Worm (Caenorhabditis elegans) whole organism, L2 larva: ENCODE results near the gene icd-1.

ENCODE experiments used
- C34F6.9 ChIP-seq: fragments of 150-350 bp; optimal IDR thresholded peaks from 2 replicates; lab custom pipeline; 2014; ENCODE audit warnings: missing biosample characterization, missing genetic modification characterization
- F13H6.1 ChIP-seq: sonication (generic microtip); optimal IDR thresholded peaks from 2 replicates; lab custom pipeline; 2016; ENCODE audit warnings: missing genetic modification characterization, missing compliant biosample characterization
- R02D3.7 ChIP-seq: fragments of 150-350 bp; optimal IDR thresholded peaks from 2 replicates; lab custom pipeline; 2014; ENCODE audit warnings: missing biosample characterization, missing genetic modification characterization
- Y55F3AM.14 ChIP-seq: fragments of 200-800 bp; sonication (Bioruptor generic); optimal IDR thresholded peaks from 2 replicates; lab custom pipeline; 2018; ENCODE audit warnings: mild to moderate bottlenecking, missing genetic modification characterization, missing compliant biosample characterization
- ZK546.5 ChIP-seq: sonication (generic microtip); optimal IDR thresholded peaks from 2 replicates; lab custom pipeline; 2017; ENCODE audit warnings: missing biosample characterization, missing genetic modification characterization
- alr-1 ChIP-seq: fragments of 150-350 bp; optimal IDR thresholded peaks from 2 replicates; lab custom pipeline; 2014; ENCODE audit warnings: missing biosample characterization, missing genetic modification characterization
- aly-2 ChIP-seq: fragments of 150-350 bp; optimal IDR thresholded peaks from 2 replicates; lab custom pipeline; 2014; ENCODE audit warnings: missing biosample characterization, missing genetic modification characterization
- ama-1 ChIP-seq: fragments of 150-350 bp; optimal IDR thresholded peaks from 2 replicates; lab custom pipeline; 2018; ENCODE audit warnings: inconsistent platforms
- blmp-1 ChIP-seq: sonication (generic microtip); optimal IDR thresholded peaks from 2 replicates; lab custom pipeline; 2017; ENCODE audit warnings: missing genetic modification characterization, mild to moderate bottlenecking, missing compliant biosample characterization, antibody characterized with exemption, moderate library complexity; ENCODE audit not compliant: insufficient read depth
- ceh-16 ChIP-seq: fragments of 150-350 bp; optimal IDR thresholded peaks from 2 replicates; lab custom pipeline; 2014; ENCODE audit warnings: missing biosample characterization, missing genetic modification characterization
- ceh-82 ChIP-seq: fragments of 150-350 bp; optimal IDR thresholded peaks from 2 replicates; lab custom pipeline; 2014; ENCODE audit warnings: missing biosample characterization, missing genetic modification characterization
- crh-2 ChIP-seq: sonication (generic microtip); optimal IDR thresholded peaks from 2 replicates; lab custom pipeline; 2017; ENCODE audit warnings: missing biosample characterization, missing genetic modification characterization
- dmd-4 ChIP-seq: sonication (generic microtip); optimal IDR thresholded peaks from 2 replicates; lab custom pipeline; 2017; ENCODE audit warnings: missing biosample characterization, missing genetic modification characterization
- egl-27 ChIP-seq: sonication (generic microtip); optimal IDR thresholded peaks from 3 replicates; lab custom pipeline; 2017; ENCODE audit warnings: missing biosample characterization, missing genetic modification reagents, missing genetic modification characterization
- elt-1 ChIP-seq: fragments of 150-350 bp; optimal IDR thresholded peaks from 2 replicates; lab custom pipeline; 2014; ENCODE audit warnings: missing biosample characterization, missing genetic modification characterization
- elt-3 ChIP-seq: sonication (generic microtip); optimal IDR thresholded peaks from 2 replicates; lab custom pipeline; 2017; ENCODE audit warnings: missing biosample characterization, missing genetic modification characterization
- fos-1 ChIP-seq: fragments of 150-350 bp; optimal IDR thresholded peaks from 2 replicates; lab custom pipeline; 2014; ENCODE audit warnings: missing biosample characterization, missing genetic modification characterization
- gmeb-1 ChIP-seq: fragments of 150-350 bp; optimal IDR thresholded peaks from 2 replicates; lab custom pipeline; 2014; ENCODE audit warnings: missing biosample characterization, missing genetic modification characterization
- lin-11 ChIP-seq: fragments of 150-350 bp; sonication (generic microtip); optimal IDR thresholded peaks from 2 replicates; lab custom pipeline; 2014; ENCODE audit warnings: missing biosample characterization, missing genetic modification characterization, inconsistent platforms, mixed read lengths
- lin-13 ChIP-seq: fragments of 150-350 bp; optimal IDR thresholded peaks from 2 replicates; lab custom pipeline; 2014; ENCODE audit warnings: missing biosample characterization, missing genetic modification reagents, missing genetic modification characterization
- lin-39 ChIP-seq: fragments of 150-350 bp; optimal IDR thresholded peaks from 2 replicates; lab custom pipeline; 2014; ENCODE audit warnings: missing biosample characterization, missing genetic modification reagents, missing genetic modification characterization
- lsy-2 ChIP-seq, 2 experiments: fragments of 150-350 bp in 1 of 2; sonication (generic microtip) in 1 of 2; optimal IDR thresholded peaks; 2 replicates each; lab custom pipeline; 2014 to 2017; ENCODE audit warnings: missing biosample characterization in 2 of 2, missing genetic modification characterization in 2 of 2
- mab-5 ChIP-seq: fragments of 150-350 bp; optimal IDR thresholded peaks from 2 replicates; lab custom pipeline; 2014; ENCODE audit warnings: missing biosample characterization, missing genetic modification characterization
- mbf-1 ChIP-seq: sonication (generic microtip); optimal IDR thresholded peaks from 2 replicates; lab custom pipeline; 2017; ENCODE audit warnings: missing biosample characterization, missing genetic modification characterization
- mdl-1 ChIP-seq, 2 experiments: fragments of 150-350 bp in 1 of 2; sonication (generic microtip) in 1 of 2; optimal IDR thresholded peaks; 2 replicates each; lab custom pipeline; 2017; ENCODE audit warnings: missing biosample characterization in 2 of 2, missing genetic modification characterization in 2 of 2
- nhr-10 ChIP-seq: sonication (generic microtip); optimal IDR thresholded peaks from 2 replicates; lab custom pipeline; 2017; ENCODE audit warnings: missing biosample characterization, missing genetic modification characterization
- nhr-11 ChIP-seq: fragments of 150-350 bp; optimal IDR thresholded peaks from 2 replicates; lab custom pipeline; 2014; ENCODE audit warnings: missing biosample characterization, missing genetic modification characterization
- nhr-12 ChIP-seq: fragments of 150-350 bp; optimal IDR thresholded peaks from 2 replicates; lab custom pipeline; 2014; ENCODE audit warnings: missing biosample characterization, missing genetic modification characterization
- nhr-129 ChIP-seq: fragments of 150-350 bp; optimal IDR thresholded peaks from 2 replicates; lab custom pipeline; 2014; ENCODE audit warnings: missing biosample characterization, missing genetic modification characterization
- nhr-21 ChIP-seq: fragments of 150-350 bp; optimal IDR thresholded peaks from 2 replicates; lab custom pipeline; 2014; ENCODE audit warnings: missing biosample characterization, missing genetic modification characterization
- nhr-23 ChIP-seq: fragments of 150-350 bp; optimal IDR thresholded peaks from 2 replicates; lab custom pipeline; 2014; ENCODE audit warnings: missing biosample characterization, missing genetic modification reagents, missing genetic modification characterization
- nhr-237 ChIP-seq: fragments of 150-350 bp; optimal IDR thresholded peaks from 2 replicates; lab custom pipeline; 2014; ENCODE audit warnings: missing biosample characterization, missing genetic modification characterization
- nhr-25 ChIP-seq: fragments of 150-350 bp; sonication (generic microtip); optimal IDR thresholded peaks from 3 replicates; lab custom pipeline; 2014; ENCODE audit warnings: missing biosample characterization, missing genetic modification characterization
- nhr-6 ChIP-seq: fragments of 150-350 bp; optimal IDR thresholded peaks from 2 replicates; lab custom pipeline; 2014; ENCODE audit warnings: missing biosample characterization, missing genetic modification characterization
- nhr-77 ChIP-seq: fragments of 150-350 bp; optimal IDR thresholded peaks from 2 replicates; lab custom pipeline; 2014; ENCODE audit warnings: missing biosample characterization, missing genetic modification characterization
- peb-1 ChIP-seq: fragments of 150-350 bp; optimal IDR thresholded peaks from 2 replicates; lab custom pipeline; 2014; ENCODE audit warnings: missing biosample characterization, missing genetic modification characterization
- sem-4 ChIP-seq: fragments of 150-350 bp; optimal IDR thresholded peaks from 2 replicates; lab custom pipeline; 2014; ENCODE audit warnings: missing biosample characterization, missing genetic modification reagents, missing genetic modification characterization
- skn-1 ChIP-seq: sonication (generic microtip); optimal IDR thresholded peaks from 2 replicates; lab custom pipeline; 2017; ENCODE audit warnings: missing biosample characterization, missing genetic modification characterization
- sma-3 ChIP-seq: sonication (generic microtip); optimal IDR thresholded peaks from 2 replicates; lab custom pipeline; 2016; ENCODE audit warnings: missing genetic modification reagents, missing genetic modification characterization, missing compliant biosample characterization
- sma-9 ChIP-seq, 2 experiments: fragments of 150-350 bp in 1 of 2; sonication (generic microtip) in 1 of 2; optimal IDR thresholded peaks; 2 replicates each; lab custom pipeline; 2014 to 2016; ENCODE audit warnings: missing genetic modification characterization in 2 of 2, mild to moderate bottlenecking in 1 of 2, missing biosample characterization in 1 of 2, missing compliant biosample characterization in 1 of 2, missing genetic modification reagents in 1 of 2, moderate library complexity in 1 of 2
- snpc-4 ChIP-seq: fragments of 150-350 bp; optimal IDR thresholded peaks from 2 replicates; lab custom pipeline; 2014; ENCODE audit warnings: missing biosample characterization, missing genetic modification characterization
- unc-39 ChIP-seq: fragments of 150-350 bp; optimal IDR thresholded peaks from 2 replicates; lab custom pipeline; 2014; ENCODE audit warnings: missing biosample characterization, missing genetic modification characterization
- unc-55 ChIP-seq: fragments of 150-350 bp; sonication (generic microtip); optimal IDR thresholded peaks from 3 replicates; lab custom pipeline; 2014; ENCODE audit warnings: missing biosample characterization, missing genetic modification reagents, missing genetic modification characterization
- unc-62 ChIP-seq: fragments of 150-350 bp; optimal IDR thresholded peaks from 2 replicates; lab custom pipeline; 2014; ENCODE audit warnings: missing biosample characterization, missing genetic modification reagents, missing genetic modification characterization
- zag-1 ChIP-seq: fragments of 150-350 bp; optimal IDR thresholded peaks from 2 replicates; lab custom pipeline; 2014; ENCODE audit warnings: missing biosample characterization, missing genetic modification characterization
- ztf-1 ChIP-seq: fragments of 200-800 bp; sonication (Bioruptor generic); conservative IDR thresholded peaks from 2 replicates; pipeline ENCODE4 v1.3.6; 2022; ENCODE audit warnings: missing genetic modification characterization, missing compliant biosample characterization
- ztf-11 ChIP-seq: sonication (generic microtip); optimal IDR thresholded peaks from 2 replicates; lab custom pipeline; 2017; ENCODE audit warnings: missing biosample characterization, missing genetic modification characterization
- ztf-4 ChIP-seq: fragments of 150-350 bp; optimal IDR thresholded peaks from 2 replicates; lab custom pipeline; 2014; ENCODE audit warnings: missing biosample characterization, missing genetic modification characterization

icd-1 gene

ce11 chrII:6588605-6589292 lies at the start of gene icd-1:
icd-1 (minus strand) TSS chrII:6588655.
- TF ChIP-seq nhr-6 (peak; percentile 98), egl-27 (tag; lab: Kevin White, UChicago) (peak; percentile 94), blmp-1 (tag; lab: Kevin White, UChicago) (peak; percentile 81), aly-2 (no peak), ZK546.5 (peak; percentile 76), mdl-1 (tag; optimal IDR thresholded peaks at IDR 0.05; lab: Kevin White, UChicago) (peak; percentile 76 to 82), nhr-25 (tag; lab: Kevin White, UChicago) (peak; percentile 98), C34F6.9 (peak; percentile 97), nhr-10 (tag; lab: Kevin White, UChicago) (peak; percentile 73), ztf-1 (GFP tag; lab: Robert Waterston, UW) (no peak), unc-55 (peak; percentile 98), lin-11 (tag; lab: Kevin White, UChicago) (peak; percentile 74), mab-5 (tag; lab: Kevin White, UChicago) (peak; percentile 93), elt-3 (tag; lab: Kevin White, UChicago) (no peak), peb-1 (tag; lab: Kevin White, UChicago) (no peak), fos-1 (tag; lab: Kevin White, UChicago) (peak; percentile 97), lsy-2 (tag; optimal IDR thresholded peaks at IDR 0.05; lab: Kevin White, UChicago) (peak; percentile 88 to 96), ztf-4 (tag; lab: Kevin White, UChicago) (peak; percentile 94), nhr-129 (tag; lab: Kevin White, UChicago) (peak; percentile 96), dmd-4 (tag; lab: Kevin White, UChicago) (no peak), alr-1 (no peak), Y55F3AM.14 (GFP tag; lab: Kevin White, UChicago) (peak; percentile 78), F13H6.1 (tag; lab: Kevin White, UChicago) (peak; percentile 97), nhr-11 (tag; lab: Kevin White, UChicago) (peak; percentile 57), snpc-4 (peak; percentile 74), sem-4 (tag; lab: Kevin White, UChicago) (peak; percentile 98), nhr-12 (tag; lab: Kevin White, UChicago) (peak; percentile 50), nhr-21 (tag; lab: Kevin White, UChicago) (peak; percentile 96), skn-1 (tag; lab: Kevin White, UChicago) (peak; percentile 67), gmeb-1 (tag; lab: Kevin White, UChicago) (peak; percentile 87), nhr-77 (tag; lab: Kevin White, UChicago) (no peak), nhr-23 (tag; lab: Kevin White, UChicago) (no peak), sma-3 (GFP tag; lab: Kevin White, UChicago) (peak; percentile 97), lin-39 (peak; percentile 68), ama-1 (lab: Kevin White, UChicago) (peak; percentile 24), sma-9 (GFP tag; optimal IDR thresholded peaks at IDR 0.05; lab: Kevin White, UChicago) (peak; percentile 96), sma-9 (tag; optimal IDR thresholded peaks at IDR 0.05; lab: Kevin White, UChicago) (no peak), nhr-237 (peak; percentile 48), crh-2 (tag; lab: Kevin White, UChicago) (peak; percentile 97), zag-1 (peak; percentile 91), lin-13 (GFP tag; lab: Kevin White, UChicago) (peak; percentile 93), mbf-1 (tag; lab: Kevin White, UChicago) (no peak), R02D3.7 (tag; lab: Kevin White, UChicago) (peak; percentile 38), ceh-82 (tag; lab: Kevin White, UChicago) (peak; percentile 62), ceh-16 (peak; percentile 83), elt-1 (tag; lab: Kevin White, UChicago) (no peak), unc-62 (peak; percentile 93), unc-39 (tag; lab: Kevin White, UChicago) (no peak), ztf-11 (tag; lab: Kevin White, UChicago) (peak; percentile 58)
